Worm (Caenorhabditis elegans): ENCODE results near the gene lgc-57.

Gene lgc-57

ce11 chrII:10730702-10731101, 35.9 kb downstream of the lgc-57 start:
- TF ChIP-seq tbx-8 (GFP tag; optimal IDR thresholded peaks at IDR 0.05) = no peak
- no peak for TF ChIP-seq nhr-76 (tag; optimal IDR thresholded peaks at IDR 0.05)
- TF ChIP-seq M03D4.4 (tag; optimal IDR thresholded peaks at IDR 0.05) = no peak
- TF ChIP-seq unc-39 (tag; optimal IDR thresholded peaks at IDR 0.05) = no peak

ce11 chrII:10731552-10731951, 36.7 kb downstream of the lgc-57 start, which contains the start of gene glb-12:
TSS of gene glb-12 (minus strand) at chrII:10731652.
- TF ChIP-seq ceh-83 (GFP tag; optimal IDR thresholded peaks at IDR 0.05) (no peak), pha-4 (tag; optimal IDR thresholded peaks at IDR 0.05) (no peak), lsy-2 (tag; optimal IDR thresholded peaks at IDR 0.05) (no peak), drap-1 (GFP tag; optimal IDR thresholded peaks at IDR 0.05) (no peak), unc-120 (tag; optimal IDR thresholded peaks at IDR 0.05; ENCODE audit: poor library complexity, severe bottlenecking) (no peak), sptf-1 (tag; optimal IDR thresholded peaks at IDR 0.05) (no peak), cnd-1 (tag; optimal IDR thresholded peaks at IDR 0.05) (no peak), nhr-76 (tag; optimal IDR thresholded peaks at IDR 0.05) (no peak), ham-2 (GFP tag; optimal IDR thresholded peaks at IDR 0.05) (no peak), lin-32 (GFP tag; optimal IDR thresholded peaks at IDR 0.05) (no peak), hlh-1 (tag; optimal IDR thresholded peaks at IDR 0.05) (no peak), mab-5 (tag; optimal IDR thresholded peaks at IDR 0.05) (no peak), snpc-4 (tag; optimal IDR thresholded peaks at IDR 0.05) (no peak), nhr-12 (tag; optimal IDR thresholded peaks at IDR 0.05) (no peak), nhr-237 (tag; optimal IDR thresholded peaks at IDR 0.05) (no peak), nhr-28 (tag; optimal IDR thresholded peaks at IDR 0.05) (no peak), ces-1 (GFP tag; optimal IDR thresholded peaks at IDR 0.05) (no peak), lin-13 (tag; optimal IDR thresholded peaks at IDR 0.05) (no peak), unc-39 (tag; optimal IDR thresholded peaks at IDR 0.05) (no peak), bed-3 (GFP tag; optimal IDR thresholded peaks at IDR 0.05) (no peak)

DNA sequence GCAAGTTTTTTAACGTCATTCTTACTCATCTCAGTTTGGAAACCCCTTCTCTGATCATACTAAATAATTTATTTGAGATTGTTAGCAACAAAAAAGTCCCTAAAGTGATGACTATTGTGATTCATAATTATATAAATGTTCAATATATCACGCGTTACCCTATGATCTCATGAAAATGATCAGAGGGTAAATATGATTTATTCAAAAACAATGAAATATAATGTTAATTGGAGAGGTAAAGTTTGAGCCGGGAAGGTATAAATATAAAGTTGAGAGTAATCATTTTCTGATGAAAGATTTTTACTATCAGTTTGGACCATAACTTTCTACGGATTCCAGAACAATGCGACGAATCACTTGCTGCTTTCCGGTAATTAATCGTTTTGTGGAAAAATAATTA, 42.2 kb downstream of the lgc-57 start, which contains the start of gene C52A11.3:
C52A11.3 (plus strand) TSS at position 301 of the 400 bp plus-strand sequence.
- TF ChIP-seq tbx-8 (GFP tag; optimal IDR thresholded peaks at IDR 0.05) (no peak), lin-13 (tag; optimal IDR thresholded peaks at IDR 0.05) (no peak), M03D4.4 (tag; optimal IDR thresholded peaks at IDR 0.05) (no peak), mls-2 (tag; optimal IDR thresholded peaks at IDR 0.05) (no peak), nhr-28 (tag; optimal IDR thresholded peaks at IDR 0.05) (no peak), drap-1 (GFP tag; optimal IDR thresholded peaks at IDR 0.05) (no peak), unc-62 (GFP tag; optimal IDR thresholded peaks at IDR 0.05) (no peak), elt-3 (tag; optimal IDR thresholded peaks at IDR 0.05) (no peak), nhr-12 (tag; optimal IDR thresholded peaks at IDR 0.05) (no peak), ceh-83 (GFP tag; optimal IDR thresholded peaks at IDR 0.05) (no peak), elt-1 (tag; optimal IDR thresholded peaks at IDR 0.05; ENCODE audit: borderline replicate concordance, insufficient read depth) (no peak), cnd-1 (tag; optimal IDR thresholded peaks at IDR 0.05) (no peak), sptf-1 (tag; optimal IDR thresholded peaks at IDR 0.05) (no peak), lin-32 (GFP tag; optimal IDR thresholded peaks at IDR 0.05) (no peak), pha-4 (tag; optimal IDR thresholded peaks at IDR 0.05) (no peak)

- no peak for TF ChIP-seq zip-8 (tag; optimal IDR thresholded peaks at IDR 0.05)
- TF ChIP-seq elt-1 (tag; optimal IDR thresholded peaks at IDR 0.05; ENCODE audit: borderline replicate concordance, insufficient read depth) = no peak
- TF ChIP-seq ces-1 (GFP tag; optimal IDR thresholded peaks at IDR 0.05) = peak; percentile 31
These were observed 50.0 kb downstream of the lgc-57 start for ce11 chrII:10744801-10745200.

Data from whole organism, mixed stage, embryonic.